Worm (Caenorhabditis elegans): Measurements from ENCODE around the gene fli-1.

Gene fli-1

DNA sequence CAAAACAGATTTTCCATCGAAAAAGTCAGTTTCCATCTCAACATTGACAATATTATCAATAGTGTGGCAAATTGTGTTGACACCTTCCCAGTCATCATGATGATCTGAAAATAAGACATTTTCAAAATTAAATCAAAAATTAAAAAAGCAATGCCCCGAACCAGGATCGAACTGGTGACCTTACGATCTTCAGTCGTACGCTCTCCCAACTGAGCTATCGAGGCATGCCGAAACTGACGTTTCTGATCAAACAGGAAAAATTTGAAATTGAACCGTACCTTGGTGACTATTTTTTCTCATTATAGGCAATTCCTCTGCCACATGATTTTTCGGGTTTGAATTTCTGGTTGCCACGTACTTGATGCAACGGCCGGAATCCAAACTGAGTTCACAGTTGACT lies 30.1 kb downstream of the fli-1 start:
- TF ChIP-seq ztf-23 (GFP tag; IDR thresholded peaks at IDR 0.05), result no peak
- no peak for TF ChIP-seq ztf-29 (GFP tag; IDR thresholded peaks at IDR 0.05)
- TF ChIP-seq flt-1 (GFP tag; IDR thresholded peaks at IDR 0.05), result no peak
- TF ChIP-seq klf-2 (GFP tag; conservative IDR thresholded peaks at IDR 0.05), result no peak
- no peak for TF ChIP-seq ref-1 (GFP tag; conservative IDR thresholded peaks at IDR 0.05)
- TF ChIP-seq med-1 (GFP tag; optimal IDR thresholded peaks at IDR 0.05; ENCODE audit: insufficient read depth), result no peak
- TF ChIP-seq tab-1 (GFP tag; IDR thresholded peaks at IDR 0.05), result no peak
- TF ChIP-seq T22C8.4 (GFP tag; IDR thresholded peaks at IDR 0.05), result no peak
- TF ChIP-seq cog-1 (tag; optimal IDR thresholded peaks at IDR 0.05), result no peak

DNA sequence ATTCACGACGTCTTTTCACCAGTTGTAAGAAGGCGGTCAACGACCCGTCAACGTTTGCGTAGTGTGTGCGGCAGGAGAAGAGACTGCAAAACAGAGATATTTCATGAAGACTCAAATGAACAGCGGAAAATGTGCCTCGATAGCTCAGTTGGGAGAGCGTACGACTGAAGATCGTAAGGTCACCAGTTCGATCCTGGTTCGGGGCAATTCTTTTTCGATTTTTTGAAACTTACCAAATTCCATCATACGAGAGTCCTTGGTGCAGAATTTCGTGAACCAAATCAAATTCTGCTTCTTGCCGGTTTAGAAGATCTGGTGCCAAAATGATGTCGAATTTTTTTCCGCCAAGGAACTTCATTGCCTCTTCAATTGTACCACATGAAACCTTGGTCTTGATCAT lies 30.6 kb downstream of the fli-1 start:
- peak; percentile 85 for TF ChIP-seq flt-1 (GFP tag; IDR thresholded peaks at IDR 0.05)
- TF ChIP-seq T22C8.4 (GFP tag; IDR thresholded peaks at IDR 0.05), result peak; percentile 39; the same call in 1 of the 2 replicates
- TF ChIP-seq ref-1 (GFP tag; conservative IDR thresholded peaks at IDR 0.05), result peak; percentile 45; the same call in 1 of the 2 replicates
- TF ChIP-seq med-1 (GFP tag; optimal IDR thresholded peaks at IDR 0.05; ENCODE audit: insufficient read depth), result peak; percentile 24
- peak; percentile 62; the same call in 1 of the 2 replicates for TF ChIP-seq ztf-29 (GFP tag; IDR thresholded peaks at IDR 0.05)
- TF ChIP-seq cog-1 (tag; optimal IDR thresholded peaks at IDR 0.05), result no peak
- peak; percentile 69; the same call in 1 of the 2 replicates for TF ChIP-seq klf-2 (GFP tag; conservative IDR thresholded peaks at IDR 0.05)
- peak; percentile 79; the same call in 1 of the 2 replicates for TF ChIP-seq tab-1 (GFP tag; IDR thresholded peaks at IDR 0.05)
- TF ChIP-seq ztf-23 (GFP tag; IDR thresholded peaks at IDR 0.05), result peak; percentile 75

DNA sequence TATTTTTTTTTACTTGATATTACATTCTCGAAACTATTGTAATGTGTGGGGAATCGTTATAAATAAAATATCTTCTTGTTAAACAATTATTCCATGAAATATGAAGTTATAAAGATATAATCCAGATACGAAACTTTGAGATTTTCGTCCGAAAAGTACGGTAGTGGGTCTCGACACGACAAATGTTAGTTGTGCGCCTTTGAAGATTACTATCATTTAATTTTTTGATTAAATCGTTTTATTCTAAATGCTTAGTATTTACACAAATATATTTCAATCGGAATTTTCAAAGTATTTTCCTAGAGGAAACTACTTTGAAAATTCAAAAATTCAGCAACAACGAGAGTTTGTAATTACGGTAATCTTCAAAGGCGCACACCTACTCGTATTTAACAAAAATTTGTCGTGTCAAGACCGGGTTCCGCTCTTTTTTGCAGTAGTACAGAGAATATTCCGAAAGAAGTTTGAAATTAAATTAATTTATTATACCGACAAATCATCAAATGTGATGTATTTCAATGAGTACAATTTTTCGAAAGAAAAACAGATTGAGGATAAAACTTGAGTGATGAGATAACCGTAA lies 31.3 kb downstream of the fli-1 start:
- TF ChIP-seq tab-1 (GFP tag; IDR thresholded peaks at IDR 0.05) (no peak), ref-1 (GFP tag; conservative IDR thresholded peaks at IDR 0.05) (no peak), cog-1 (tag; optimal IDR thresholded peaks at IDR 0.05) (no peak), ztf-29 (GFP tag; IDR thresholded peaks at IDR 0.05) (no peak), flt-1 (GFP tag; IDR thresholded peaks at IDR 0.05) (no peak), ztf-23 (GFP tag; IDR thresholded peaks at IDR 0.05) (no peak), klf-2 (GFP tag; conservative IDR thresholded peaks at IDR 0.05) (no peak), T22C8.4 (GFP tag; IDR thresholded peaks at IDR 0.05) (no peak), med-1 (GFP tag; optimal IDR thresholded peaks at IDR 0.05; ENCODE audit: insufficient read depth) (no peak)

DNA sequence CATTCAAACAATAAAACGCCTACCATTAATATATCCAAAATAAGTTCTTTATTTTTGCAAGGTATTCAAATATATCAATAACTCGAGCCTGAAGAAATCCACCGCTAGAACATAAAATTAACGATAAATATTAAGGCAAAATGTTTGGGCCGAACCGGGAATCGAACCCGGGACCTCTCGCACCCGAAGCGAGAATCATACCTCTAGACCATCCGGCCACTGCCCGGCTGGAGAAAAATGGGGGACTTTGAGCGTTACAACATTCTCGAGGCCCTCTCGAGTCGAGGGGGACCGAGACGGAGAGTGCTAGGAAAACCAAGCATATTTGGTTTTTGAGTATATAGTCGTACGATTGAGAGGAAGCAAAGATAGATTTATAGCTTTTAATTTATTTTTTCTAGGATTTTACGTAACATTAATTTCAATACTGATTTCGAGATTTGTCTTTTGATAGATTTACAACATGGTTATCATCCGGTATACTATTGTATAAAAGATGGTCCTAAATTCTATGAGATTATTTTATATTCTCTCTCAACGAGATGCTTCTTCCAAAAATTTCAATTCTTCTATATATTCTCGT lies 33.2 kb downstream of the fli-1 start, which contains the start of gene flp-23:
TSS of gene flp-23 (plus strand) at position 533 of the 583 bp plus-strand sequence.
- TF ChIP-seq flt-1 (GFP tag; IDR thresholded peaks at IDR 0.05), result peak; percentile 91
- TF ChIP-seq ref-1 (GFP tag; conservative IDR thresholded peaks at IDR 0.05), result peak; percentile 80
- TF ChIP-seq med-1 (GFP tag; optimal IDR thresholded peaks at IDR 0.05; ENCODE audit: insufficient read depth), result peak; percentile 51
- TF ChIP-seq cog-1 (tag; optimal IDR thresholded peaks at IDR 0.05), result peak; percentile 80
- TF ChIP-seq klf-2 (GFP tag; conservative IDR thresholded peaks at IDR 0.05), result peak; percentile 77
- TF ChIP-seq tab-1 (GFP tag; IDR thresholded peaks at IDR 0.05), result peak; percentile 93
- peak; percentile 74 for TF ChIP-seq T22C8.4 (GFP tag; IDR thresholded peaks at IDR 0.05)
- TF ChIP-seq ztf-29 (GFP tag; IDR thresholded peaks at IDR 0.05), result peak; percentile 74
- TF ChIP-seq ztf-23 (GFP tag; IDR thresholded peaks at IDR 0.05), result peak; percentile 87

DNA sequence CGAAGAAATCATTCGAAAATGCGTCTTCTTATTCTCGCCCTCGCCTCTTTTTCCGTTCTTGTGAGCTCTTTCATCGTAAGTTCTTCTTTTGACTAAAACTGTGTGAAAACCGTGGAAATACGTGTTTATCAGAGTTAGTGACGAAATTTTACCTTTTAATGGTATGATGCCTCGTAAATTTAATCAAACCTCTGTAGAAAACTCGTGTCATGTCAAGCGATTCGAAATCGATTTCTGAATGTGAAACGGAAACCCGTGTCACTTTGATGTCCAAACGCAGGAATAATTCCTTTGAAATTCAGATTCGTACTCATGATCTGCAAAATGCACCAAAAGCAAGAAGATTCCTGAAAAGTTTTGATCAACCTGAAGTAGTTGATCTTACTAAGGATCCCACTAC lies 34.9 kb downstream of the fli-1 start, which contains the start of gene F22B7.3:
TSS of gene F22B7.3 (plus strand) at position 301 of the 400 bp plus-strand sequence.
- TF ChIP-seq ztf-29 (GFP tag; IDR thresholded peaks at IDR 0.05) (no peak), klf-2 (GFP tag; conservative IDR thresholded peaks at IDR 0.05) (no peak), T22C8.4 (GFP tag; IDR thresholded peaks at IDR 0.05) (no peak), tab-1 (GFP tag; IDR thresholded peaks at IDR 0.05) (no peak), cog-1 (tag; optimal IDR thresholded peaks at IDR 0.05) (no peak), ref-1 (GFP tag; conservative IDR thresholded peaks at IDR 0.05) (no peak), ztf-23 (GFP tag; IDR thresholded peaks at IDR 0.05) (no peak), flt-1 (GFP tag; IDR thresholded peaks at IDR 0.05) (no peak), med-1 (GFP tag; optimal IDR thresholded peaks at IDR 0.05; ENCODE audit: insufficient read depth) (no peak)

DNA sequence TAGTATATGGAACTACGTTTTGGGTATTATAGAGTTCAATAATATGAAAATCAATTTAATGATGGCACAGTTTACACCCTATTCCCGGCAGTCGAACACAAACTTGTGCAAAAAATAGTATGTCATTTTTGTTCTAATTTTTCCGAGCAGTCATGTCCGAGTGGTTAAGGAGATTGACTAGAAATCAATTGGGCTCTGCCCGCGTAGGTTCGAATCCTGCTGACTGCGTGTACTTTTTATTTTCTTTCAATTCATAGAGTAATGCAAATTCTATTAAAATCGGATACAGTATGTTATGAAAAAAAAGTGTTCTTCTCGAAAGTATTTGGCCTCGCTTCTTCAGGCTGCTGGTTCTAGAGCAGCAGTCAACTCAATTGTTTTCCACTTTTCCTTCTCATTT lies 37.5 kb downstream of the fli-1 start:
- TF ChIP-seq ztf-23 (GFP tag; IDR thresholded peaks at IDR 0.05) (no peak), ztf-29 (GFP tag; IDR thresholded peaks at IDR 0.05) (no peak), cog-1 (tag; optimal IDR thresholded peaks at IDR 0.05) (no peak), klf-2 (GFP tag; conservative IDR thresholded peaks at IDR 0.05) (no peak), T22C8.4 (GFP tag; IDR thresholded peaks at IDR 0.05) (no peak), tab-1 (GFP tag; IDR thresholded peaks at IDR 0.05) (no peak), med-1 (GFP tag; optimal IDR thresholded peaks at IDR 0.05; ENCODE audit: insufficient read depth) (no peak), ref-1 (GFP tag; conservative IDR thresholded peaks at IDR 0.05) (no peak)

DNA sequence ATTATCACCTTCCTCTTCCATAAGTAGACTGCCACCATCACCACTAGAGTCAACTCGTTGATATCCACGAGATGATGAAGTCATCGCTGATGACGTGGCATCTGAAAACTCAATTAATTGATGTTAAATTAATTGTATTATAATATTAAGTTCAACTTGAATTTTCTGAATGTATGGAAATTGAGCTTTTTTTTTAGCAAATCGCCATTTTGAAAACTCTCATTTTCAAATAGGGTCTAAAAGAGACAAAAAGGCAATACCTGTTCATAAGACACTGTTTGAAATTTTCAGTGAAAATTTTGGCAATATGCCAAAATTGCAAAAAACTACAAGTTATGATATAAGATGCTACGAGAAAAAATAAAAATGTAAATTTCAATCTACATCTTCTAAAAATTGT lies 39.9 kb downstream of the fli-1 start, which contains the start of gene twk-7:
TSS of gene twk-7 (minus strand) at position 101 of the 400 bp plus-strand sequence.
- TF ChIP-seq T22C8.4 (GFP tag; IDR thresholded peaks at IDR 0.05) (no peak), flt-1 (GFP tag; IDR thresholded peaks at IDR 0.05) (no peak), klf-2 (GFP tag; conservative IDR thresholded peaks at IDR 0.05) (no peak)

DNA sequence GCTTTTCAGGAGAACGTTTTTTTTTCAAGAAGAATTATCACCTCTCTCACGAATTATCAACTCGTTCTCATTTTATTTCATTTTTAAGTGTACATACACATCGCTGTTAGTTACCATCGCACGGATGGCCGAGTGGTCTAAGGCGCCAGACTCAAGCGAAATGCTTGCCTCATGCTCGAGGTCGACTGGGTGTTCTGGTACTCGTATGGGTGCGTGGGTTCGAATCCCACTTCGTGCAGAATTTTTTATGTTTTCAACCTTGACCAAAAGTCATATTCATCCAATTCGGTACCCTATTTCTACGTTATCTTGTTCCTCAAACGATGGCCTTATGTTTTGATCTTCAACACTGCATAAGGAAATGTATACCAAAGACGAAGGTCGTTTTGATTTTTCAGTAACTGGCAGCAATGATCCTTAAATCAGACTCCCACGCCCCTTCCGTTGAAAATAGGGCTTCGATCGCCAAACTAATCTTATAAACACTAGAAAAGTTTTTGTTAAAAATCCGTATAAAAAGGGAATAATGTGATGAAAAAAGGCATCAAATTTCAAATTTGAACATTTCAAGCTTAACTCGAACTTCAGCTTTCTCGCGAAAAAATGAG lies 44.2 kb downstream of the fli-1 start, which contains the start of gene fip-1:
TSS of gene fip-1 (plus strand) at position 558 of the 608 bp plus-strand sequence.
- no peak for TF ChIP-seq cog-1 (tag; optimal IDR thresholded peaks at IDR 0.05)
- no peak for TF ChIP-seq ref-1 (GFP tag; conservative IDR thresholded peaks at IDR 0.05)
- no peak for TF ChIP-seq med-1 (GFP tag; optimal IDR thresholded peaks at IDR 0.05; ENCODE audit: insufficient read depth)
- no peak for TF ChIP-seq ztf-29 (GFP tag; IDR thresholded peaks at IDR 0.05)
- TF ChIP-seq flt-1 (GFP tag; IDR thresholded peaks at IDR 0.05), result no peak
- no peak for TF ChIP-seq T22C8.4 (GFP tag; IDR thresholded peaks at IDR 0.05)
- no peak for TF ChIP-seq klf-2 (GFP tag; conservative IDR thresholded peaks at IDR 0.05)
- TF ChIP-seq tab-1 (GFP tag; IDR thresholded peaks at IDR 0.05), result no peak

DNA sequence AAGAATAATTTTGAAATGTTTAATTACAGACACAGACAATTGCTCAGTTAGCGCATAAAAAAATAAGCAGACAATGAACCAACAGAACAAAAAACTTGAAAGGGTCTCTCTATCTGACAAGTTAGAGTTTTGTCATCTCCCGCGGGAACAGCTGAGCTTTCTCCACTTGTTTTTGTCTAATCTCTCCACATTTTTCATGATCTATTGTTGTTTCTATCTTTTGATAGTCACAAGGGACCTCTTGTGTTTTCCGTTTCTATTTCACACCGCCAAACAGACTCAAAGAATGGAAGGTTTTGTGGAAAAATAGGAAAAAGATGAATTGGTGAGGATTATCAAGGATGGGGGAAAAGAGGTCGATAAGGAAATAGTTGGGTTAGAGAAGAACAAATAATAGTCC lies 46.7 kb downstream of the fli-1 start:
- TF ChIP-seq tab-1 (GFP tag; IDR thresholded peaks at IDR 0.05) (no peak), ztf-29 (GFP tag; IDR thresholded peaks at IDR 0.05) (no peak), T22C8.4 (GFP tag; IDR thresholded peaks at IDR 0.05) (no peak), ref-1 (GFP tag; conservative IDR thresholded peaks at IDR 0.05) (no peak), klf-2 (GFP tag; conservative IDR thresholded peaks at IDR 0.05) (no peak), med-1 (GFP tag; optimal IDR thresholded peaks at IDR 0.05; ENCODE audit: insufficient read depth) (no peak), cog-1 (tag; optimal IDR thresholded peaks at IDR 0.05) (no peak), flt-1 (GFP tag; IDR thresholded peaks at IDR 0.05) (no peak), ztf-23 (GFP tag; IDR thresholded peaks at IDR 0.05) (no peak)
